Worm (Caenorhabditis elegans): Measurements from ENCODE around the gene srh-128.
A peak's percentile ranks its signal among the peaks of the same experiment; 100 is the strongest.

The srh-128 gene

ce11 chrII:2747956-2748621 lies 43.0 kb upstream of the srh-128 start (continued):
- TF ChIP-seq nhr-77 (tag; optimal IDR thresholded peaks at IDR 0.05), result no peak
- TF ChIP-seq unc-39 (tag; optimal IDR thresholded peaks at IDR 0.05), result no peak
- no peak for TF ChIP-seq fos-1 (tag; optimal IDR thresholded peaks at IDR 0.05)
- TF ChIP-seq nhr-237 (tag; optimal IDR thresholded peaks at IDR 0.05), result no peak
- peak; percentile 87 for TF ChIP-seq unc-55 (GFP tag; optimal IDR thresholded peaks at IDR 0.05)
- no peak for TF ChIP-seq sem-4 (tag; optimal IDR thresholded peaks at IDR 0.05)
- TF ChIP-seq C34F6.9 (tag; optimal IDR thresholded peaks at IDR 0.05), result peak; percentile 90
- TF ChIP-seq mab-5 (tag; optimal IDR thresholded peaks at IDR 0.05), result peak; percentile 29
- TF ChIP-seq ztf-4 (tag; optimal IDR thresholded peaks at IDR 0.05), result no peak
- TF ChIP-seq aly-2 (tag; optimal IDR thresholded peaks at IDR 0.05), result no peak
- no peak for TF ChIP-seq unc-62 (GFP tag; optimal IDR thresholded peaks at IDR 0.05)

ce11 chrII:2742251-2742650 lies 37.2 kb upstream of the srh-128 start, which contains the start of gene T05A8.7:
Gene T05A8.7 (minus strand): TSS chrII:2742351.
- TF ChIP-seq ztf-11 (tag; optimal IDR thresholded peaks at IDR 0.05) (no peak), nhr-77 (tag; optimal IDR thresholded peaks at IDR 0.05) (no peak), Y55F3AM.14 (GFP tag; optimal IDR thresholded peaks at IDR 0.05) (no peak), nhr-25 (tag; optimal IDR thresholded peaks at IDR 0.05) (no peak), unc-62 (GFP tag; optimal IDR thresholded peaks at IDR 0.05) (no peak), lin-13 (GFP tag; optimal IDR thresholded peaks at IDR 0.05) (no peak), snpc-4 (tag; optimal IDR thresholded peaks at IDR 0.05) (no peak), nhr-129 (tag; optimal IDR thresholded peaks at IDR 0.05) (no peak), unc-39 (tag; optimal IDR thresholded peaks at IDR 0.05) (no peak), sma-9 (GFP tag; optimal IDR thresholded peaks at IDR 0.05) (no peak), sma-9 (tag; optimal IDR thresholded peaks at IDR 0.05) (no peak), ceh-16 (tag; optimal IDR thresholded peaks at IDR 0.05) (no peak)

ce11 chrII:2741405-2741804 lies 36.3 kb upstream of the srh-128 start:
- TF ChIP-seq lin-13 (GFP tag; optimal IDR thresholded peaks at IDR 0.05) (no peak), mab-5 (tag; optimal IDR thresholded peaks at IDR 0.05) (no peak), nhr-237 (tag; optimal IDR thresholded peaks at IDR 0.05) (no peak), gmeb-1 (tag; optimal IDR thresholded peaks at IDR 0.05) (no peak), nhr-21 (tag; optimal IDR thresholded peaks at IDR 0.05) (no peak), fos-1 (tag; optimal IDR thresholded peaks at IDR 0.05) (no peak), alr-1 (tag; optimal IDR thresholded peaks at IDR 0.05) (no peak), elt-3 (tag; optimal IDR thresholded peaks at IDR 0.05) (no peak), crh-2 (tag; optimal IDR thresholded peaks at IDR 0.05) (no peak), egl-27 (tag; optimal IDR thresholded peaks at IDR 0.05) (no peak), nhr-12 (tag; optimal IDR thresholded peaks at IDR 0.05) (no peak), snpc-4 (tag; optimal IDR thresholded peaks at IDR 0.05) (no peak), mdl-1 (tag; optimal IDR thresholded peaks at IDR 0.05) (no peak), ztf-11 (tag; optimal IDR thresholded peaks at IDR 0.05) (no peak), blmp-1 (tag; optimal IDR thresholded peaks at IDR 0.05; ENCODE audit: insufficient read depth) (no peak), C34F6.9 (tag; optimal IDR thresholded peaks at IDR 0.05) (no peak)

DNA sequence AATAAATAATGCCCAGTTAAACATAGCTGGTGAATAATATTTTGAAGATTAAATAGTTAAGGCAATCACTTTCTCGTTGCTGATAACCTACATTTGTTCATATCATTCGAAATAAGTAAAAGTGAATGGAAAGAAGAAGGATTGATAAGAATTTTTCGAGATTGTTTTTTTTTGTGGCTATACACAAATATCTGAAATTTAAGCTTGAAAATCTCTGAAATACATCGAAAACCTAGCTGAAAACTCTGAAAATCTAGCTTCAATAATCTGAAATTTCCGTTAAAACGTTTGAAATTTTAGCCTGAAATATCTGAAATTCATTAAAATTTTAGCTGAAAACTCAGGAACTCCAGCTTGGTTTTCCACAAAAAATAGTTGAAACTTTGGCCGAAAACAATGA lies 34.5 kb upstream of the srh-128 start, which contains the start of gene T05A8.6:
Gene T05A8.6, minus strand, starts transcription at position 101 of the 400 bp plus-strand sequence.
- TF ChIP-seq C34F6.9 (tag; optimal IDR thresholded peaks at IDR 0.05) (no peak), elt-1 (tag; optimal IDR thresholded peaks at IDR 0.05) (no peak), gmeb-1 (tag; optimal IDR thresholded peaks at IDR 0.05) (no peak), lsy-2 (tag; optimal IDR thresholded peaks at IDR 0.05) (no peak), F13H6.1 (tag; optimal IDR thresholded peaks at IDR 0.05) (no peak), nhr-10 (tag; optimal IDR thresholded peaks at IDR 0.05) (no peak), lin-39 (tag; optimal IDR thresholded peaks at IDR 0.05) (no peak), fos-1 (tag; optimal IDR thresholded peaks at IDR 0.05) (no peak), ztf-4 (tag; optimal IDR thresholded peaks at IDR 0.05) (no peak), skn-1 (tag; optimal IDR thresholded peaks at IDR 0.05) (no peak), snpc-4 (tag; optimal IDR thresholded peaks at IDR 0.05) (no peak), peb-1 (tag; optimal IDR thresholded peaks at IDR 0.05) (no peak), nhr-237 (tag; optimal IDR thresholded peaks at IDR 0.05) (no peak), nhr-23 (tag; optimal IDR thresholded peaks at IDR 0.05) (no peak), lin-13 (GFP tag; optimal IDR thresholded peaks at IDR 0.05) (no peak), nhr-77 (tag; optimal IDR thresholded peaks at IDR 0.05) (no peak)

All from whole organism, L2 larva.